Fruit fly (Drosophila melanogaster) whole organism, embryonic: ENCODE measurements around the gene Cyp4d14.
A peak's percentile ranks its signal among the peaks of the same experiment; 100 is the strongest.

Experiments used
- Bgb ChIP-seq: fragments of 200-800 bp; sonication (Bioruptor generic); IDR thresholded peaks from 2 replicates; pipeline ENCODE4 v1.3.6; 2022; ENCODE audit warnings: missing biosample characterization, missing genetic modification characterization; ENCODE audit not compliant: partially characterized antibody
- CG10147 ChIP-seq: fragments of 200-800 bp; sonication (Bioruptor generic); optimal IDR thresholded peaks from 2 replicates; lab custom pipeline; 2019; ENCODE audit warnings: missing biosample characterization, mild to moderate bottlenecking, missing genetic modification characterization, moderate library complexity
- CG1024 ChIP-seq: fragments of 200-800 bp; sonication (Bioruptor generic); IDR thresholded peaks from 2 replicates; pipeline ENCODE4 v1.3.6; 2022; ENCODE audit warnings: missing biosample characterization, missing genetic modification characterization
- CG10431 ChIP-seq: fragments of 200-800 bp; sonication (Bioruptor generic); optimal IDR thresholded peaks from 3 replicates; lab custom pipeline; 2018; ENCODE audit warnings: missing biosample characterization, mild to moderate bottlenecking, missing genetic modification characterization
- CG13123 ChIP-seq: fragments of 200-800 bp; sonication (Bioruptor generic); optimal IDR thresholded peaks from 2 replicates; lab custom pipeline; 2016; ENCODE audit warnings: missing biosample characterization, missing genetic modification characterization
- CG13296 ChIP-seq: fragments of 200-800 bp; sonication (Bioruptor generic); optimal IDR thresholded peaks from 3 replicates; lab custom pipeline; 2018; ENCODE audit warnings: missing biosample characterization, mild to moderate bottlenecking, missing genetic modification characterization
- CG15011 ChIP-seq: fragments of 200-800 bp; sonication (Bioruptor generic); optimal IDR thresholded peaks from 3 replicates; lab custom pipeline; 2018; ENCODE audit warnings: missing biosample characterization, mild to moderate bottlenecking, missing genetic modification characterization
- CG1603 ChIP-seq: fragments of 200-800 bp; sonication (Bioruptor generic); optimal IDR thresholded peaks from 2 replicates; lab custom pipeline; 2019; ENCODE audit warnings: missing biosample characterization, mild to moderate bottlenecking, missing genetic modification characterization, moderate library complexity
- CG17186 ChIP-seq: fragments of 200-800 bp; sonication (Bioruptor generic); optimal IDR thresholded peaks from 3 replicates; lab custom pipeline; 2017; ENCODE audit warnings: missing biosample characterization, missing genetic modification reagents, missing genetic modification characterization
- CG18476 ChIP-seq: fragments of 200-800 bp; sonication (Bioruptor generic); optimal IDR thresholded peaks from 2 replicates; lab custom pipeline; 2016; ENCODE audit warnings: missing biosample characterization, mild to moderate bottlenecking, missing genetic modification characterization
- CG2120 ChIP-seq: fragments of 200-800 bp; sonication (Bioruptor generic); optimal IDR thresholded peaks from 3 replicates; lab custom pipeline; 2016; ENCODE audit warnings: missing biosample characterization, missing genetic modification characterization
- CG3838 ChIP-seq: fragments of 200-800 bp; sonication (Bioruptor generic); optimal IDR thresholded peaks from 3 replicates; lab custom pipeline; 2016; ENCODE audit warnings: missing biosample characterization, missing genetic modification characterization
- CG4424 ChIP-seq: fragments of 200-800 bp; sonication (Bioruptor generic); optimal IDR thresholded peaks from 3 replicates; lab custom pipeline; 2016; ENCODE audit warnings: missing biosample characterization, missing genetic modification characterization
- CG5245 ChIP-seq: fragments of 200-800 bp; sonication (Bioruptor generic); optimal IDR thresholded peaks from 3 replicates; lab custom pipeline; 2016; ENCODE audit warnings: missing biosample characterization, missing genetic modification characterization
- CG7372 ChIP-seq: fragments of 200-800 bp; sonication (Bioruptor generic); IDR thresholded peaks from 2 replicates; pipeline ENCODE4 v1.3.6; 2022; ENCODE audit warnings: missing biosample characterization, missing genetic modification characterization
- CG7556 ChIP-seq: fragments of 200-800 bp; sonication (Bioruptor generic); optimal IDR thresholded peaks from 2 replicates; lab custom pipeline; 2017; ENCODE audit warnings: missing biosample characterization, mild to moderate bottlenecking, missing genetic modification characterization
- CG7963 ChIP-seq: fragments of 200-800 bp; sonication (Bioruptor generic); IDR thresholded peaks from 3 replicates; pipeline ENCODE4 v1.3.6; 2022; ENCODE audit warnings: missing biosample characterization, missing genetic modification characterization; ENCODE audit not compliant: partially characterized antibody
- CG8089 ChIP-seq: fragments of 200-800 bp; sonication (Bioruptor generic); optimal IDR thresholded peaks from 3 replicates; lab custom pipeline; 2016; ENCODE audit warnings: missing biosample characterization, missing genetic modification characterization
- CG8388 ChIP-seq: fragments of 200-800 bp; sonication (Bioruptor generic); optimal IDR thresholded peaks from 2 replicates; lab custom pipeline; 2019; ENCODE audit warnings: missing biosample characterization, mild to moderate bottlenecking, missing genetic modification characterization, moderate library complexity
- CG8944 ChIP-seq: fragments of 200-800 bp; sonication (Bioruptor generic); optimal IDR thresholded peaks from 3 replicates; lab custom pipeline; 2016; ENCODE audit warnings: missing biosample characterization, missing genetic modification characterization
- E2f2 ChIP-seq: fragments of 200-800 bp; sonication (Bioruptor generic); IDR thresholded peaks from 2 replicates; pipeline ENCODE4 v1.3.6; 2022; ENCODE audit warnings: missing biosample characterization, missing genetic modification characterization
- ERR ChIP-seq: fragments of 200-800 bp; sonication (Bioruptor generic); optimal IDR thresholded peaks from 2 replicates; lab custom pipeline; 2016; ENCODE audit warnings: missing biosample characterization, missing genetic modification characterization
- HLH4C ChIP-seq: fragments of 200-800 bp; sonication (Bioruptor generic); IDR thresholded peaks from 3 replicates; pipeline ENCODE4 v1.3.6; 2022; ENCODE audit warnings: missing biosample characterization, missing genetic modification characterization; ENCODE audit not compliant: partially characterized antibody
- HLH54F ChIP-seq: fragments of 200-800 bp; sonication (Bioruptor generic); optimal IDR thresholded peaks from 3 replicates; lab custom pipeline; 2016; ENCODE audit warnings: missing biosample characterization, missing genetic modification characterization
- Hand ChIP-seq: fragments of 200-800 bp; sonication (Bioruptor generic); optimal IDR thresholded peaks from 2 replicates; lab custom pipeline; 2017; ENCODE audit warnings: mild to moderate bottlenecking, missing biosample characterization, missing genetic modification reagents, missing genetic modification characterization
- Hmr ChIP-seq: fragments of 200-800 bp; sonication (Bioruptor generic); optimal IDR thresholded peaks from 3 replicates; lab custom pipeline; 2017; ENCODE audit warnings: mild to moderate bottlenecking, missing biosample characterization, missing genetic modification reagents, missing genetic modification characterization
- Hr3 ChIP-seq: fragments of 200-800 bp; sonication (Bioruptor generic); optimal IDR thresholded peaks from 3 replicates; lab custom pipeline; 2016; ENCODE audit warnings: missing biosample characterization, missing genetic modification characterization
- Lhr ChIP-seq: fragments of 200-800 bp; sonication (Bioruptor generic); optimal IDR thresholded peaks from 3 replicates; lab custom pipeline; 2017; ENCODE audit warnings: mild to moderate bottlenecking, missing biosample characterization, missing genetic modification reagents, missing genetic modification characterization
- Med ChIP-seq: fragments of 200-800 bp; sonication (Bioruptor generic); peaks from one replicate; lab custom pipeline; 2016; ENCODE audit warnings: missing biosample characterization, missing genetic modification characterization, mild to moderate bottlenecking, inconsistent platforms, moderate library complexity
- NC2α ChIP-seq: fragments of 200-800 bp; sonication (Bioruptor generic); optimal IDR thresholded peaks from 2 replicates; lab custom pipeline; 2016; ENCODE audit warnings: missing biosample characterization, missing genetic modification characterization
- NFAT ChIP-seq: fragments of 200-800 bp; sonication (Bioruptor generic); IDR thresholded peaks from 2 replicates; pipeline ENCODE4 v1.3.6; 2022; ENCODE audit warnings: missing biosample characterization, missing genetic modification characterization
- Rfx ChIP-seq: fragments of 200-800 bp; sonication (Bioruptor generic); IDR thresholded peaks from 2 replicates; pipeline ENCODE4 v1.3.6; 2022; ENCODE audit warnings: missing biosample characterization, missing genetic modification characterization
- Rx ChIP-seq: fragments of 200-800 bp; sonication (Bioruptor generic); IDR thresholded peaks from 2 replicates; pipeline ENCODE4 v1.3.6; 2022; ENCODE audit warnings: missing biosample characterization, missing genetic modification characterization
- Side ChIP-seq: fragments of 200-800 bp; sonication (Bioruptor generic); optimal IDR thresholded peaks from 2 replicates; lab custom pipeline; 2016; ENCODE audit warnings: missing biosample characterization, missing genetic modification characterization
- al ChIP-seq: fragments of 200-800 bp; sonication (Bioruptor generic); IDR thresholded peaks from 2 replicates; pipeline ENCODE4 v1.3.6; 2022; ENCODE audit warnings: missing biosample characterization, missing genetic modification characterization
- amos ChIP-seq: fragments of 200-800 bp; sonication (Bioruptor generic); IDR thresholded peaks from 2 replicates; pipeline ENCODE4 v1.3.6; 2022; ENCODE audit warnings: missing biosample characterization, missing genetic modification characterization; ENCODE audit not compliant: partially characterized antibody
- ap ChIP-seq: fragments of 200-800 bp; sonication (Bioruptor generic); IDR thresholded peaks from 2 replicates; pipeline ENCODE4 v1.3.6; 2022; ENCODE audit warnings: missing biosample characterization, missing genetic modification characterization
- az2 ChIP-seq: fragments of 200-800 bp; sonication (Bioruptor generic); optimal IDR thresholded peaks from 3 replicates; lab custom pipeline; 2016; ENCODE audit warnings: missing biosample characterization, missing genetic modification characterization
- cato ChIP-seq: fragments of 200-800 bp; sonication (Bioruptor generic); optimal IDR thresholded peaks from 2 replicates; lab custom pipeline; 2016; ENCODE audit warnings: missing biosample characterization, missing genetic modification characterization, borderline replicate concordance
- cg ChIP-seq: fragments of 200-800 bp; sonication (Bioruptor generic); optimal IDR thresholded peaks from 3 replicates; lab custom pipeline; 2019; ENCODE audit warnings: missing biosample characterization, mild to moderate bottlenecking, missing genetic modification characterization, moderate library complexity
- chm ChIP-seq: fragments of 200-800 bp; sonication (Bioruptor generic); IDR thresholded peaks from 2 replicates; pipeline ENCODE4 v1.3.6; 2022; ENCODE audit warnings: missing biosample characterization, missing genetic modification characterization
- chn ChIP-seq: fragments of 200-800 bp; sonication (Bioruptor generic); optimal IDR thresholded peaks from 2 replicates; lab custom pipeline; 2016; ENCODE audit warnings: missing biosample characterization, missing genetic modification characterization
- lov ChIP-seq, 2 experiments: fragments of 200-800 bp in 1 of 2; fragments of >200 bp in 1 of 2; sonication (Bioruptor generic) in 1 of 2; IDR thresholded peaks in 1 of 2; optimal IDR thresholded peaks in 1 of 2; 2 replicates in 1 of 2; 3 replicates in 1 of 2; pipeline versions ENCODE4 v1.3.6 to Lab custom; 2017 to 2022; ENCODE audit warnings: missing biosample characterization in 1 of 2, missing genetic modification characterization in 1 of 2
- maf-S ChIP-seq: fragments of 200-800 bp; sonication (Bioruptor generic); optimal IDR thresholded peaks from 2 replicates; lab custom pipeline; 2016; ENCODE audit warnings: missing biosample characterization, missing genetic modification characterization
- nerfin-1 ChIP-seq: fragments of 200-800 bp; sonication (Bioruptor generic); optimal IDR thresholded peaks from 3 replicates; lab custom pipeline; 2019; ENCODE audit warnings: missing biosample characterization, mild to moderate bottlenecking, missing genetic modification characterization, moderate library complexity
- schlank ChIP-seq: fragments of 200-800 bp; sonication (Bioruptor generic); optimal IDR thresholded peaks from 2 replicates; lab custom pipeline; 2018; ENCODE audit warnings: missing biosample characterization, mild to moderate bottlenecking, missing genetic modification characterization
- slbo ChIP-seq: fragments of 200-800 bp; sonication (Bioruptor generic); IDR thresholded peaks from 2 replicates; pipeline ENCODE4 v1.3.6; 2022; ENCODE audit warnings: missing biosample characterization, missing genetic modification characterization
- stc ChIP-seq: fragments of 200-800 bp; sonication (Bioruptor generic); IDR thresholded peaks from 2 replicates; pipeline ENCODE4 v1.3.6; 2022; ENCODE audit warnings: missing biosample characterization, missing genetic modification characterization
- tin ChIP-seq: fragments of 200-800 bp; sonication (Bioruptor generic); optimal IDR thresholded peaks from 3 replicates; lab custom pipeline; 2016; ENCODE audit warnings: missing biosample characterization, missing genetic modification characterization
- tio ChIP-seq: fragments of 200-800 bp; sonication (Bioruptor generic); optimal IDR thresholded peaks from 2 replicates; lab custom pipeline; 2017; ENCODE audit warnings: missing biosample characterization, missing genetic modification characterization, inconsistent platforms

Gene Cyp4d14

DNA sequence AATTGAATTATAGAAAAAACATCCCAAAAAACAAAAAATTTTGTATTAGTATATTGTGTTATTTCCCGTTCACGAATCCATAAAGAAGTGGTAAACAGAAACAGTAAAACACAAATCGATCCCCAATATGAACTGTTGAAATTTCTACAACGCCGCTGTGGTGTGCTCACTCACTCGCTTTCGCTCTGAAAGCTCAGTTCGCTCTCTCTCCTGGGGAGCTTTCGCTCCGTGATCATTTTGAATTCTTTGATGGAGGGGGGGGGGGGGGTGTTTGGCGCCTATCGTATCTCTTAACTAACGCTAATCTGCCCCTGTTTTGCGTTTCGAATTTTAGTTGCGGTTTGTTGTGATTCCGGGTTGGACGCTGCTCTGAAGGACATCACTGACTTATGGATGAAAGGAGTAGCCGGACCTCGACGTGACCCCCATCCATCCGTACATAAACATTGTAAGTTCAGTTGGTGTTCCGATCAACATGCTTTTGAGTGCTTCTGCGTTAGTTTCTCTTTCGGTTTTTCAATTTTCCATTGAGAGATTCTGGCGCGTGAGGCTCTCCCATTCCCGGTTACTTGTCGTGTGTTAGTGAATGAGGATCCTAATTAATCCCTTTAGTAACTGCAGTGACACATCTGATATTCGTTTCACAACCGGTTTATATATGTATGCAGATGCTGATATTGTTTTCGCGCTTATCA, 33.8 kb downstream of the Cyp4d14 start, which contains the start of gene D2hgdh (continued):
- TF ChIP-seq CG5245 (GFP tag; lab: Kevin White, UChicago) (no peak), CG8944 (GFP tag; lab: Kevin White, UChicago) (no peak), chn (no peak), Rfx (GFP tag; lab: Robert Waterston, UW) (peak; percentile 60), E2f2 (GFP tag; lab: Robert Waterston, UW) (peak; percentile 42; the same call in 1 of the 2 replicates), CG7372 (no peak), az2 (GFP tag; lab: Kevin White, UChicago) (no peak), CG4424 (GFP tag; lab: Kevin White, UChicago) (no peak), slbo (GFP tag; lab: Robert Waterston, UW) (peak; percentile 49), Med (GFP tag; lab: Kevin White, UChicago) (peak; percentile 79), CG17186 (GFP tag; lab: Kevin White, UChicago) (no peak), al (no peak), tin (GFP tag; lab: Kevin White, UChicago) (no peak), CG8089 (GFP tag; lab: Kevin White, UChicago) (no peak), Hmr (GFP tag; lab: Kevin White, UChicago) (no peak), CG13296 (GFP tag; lab: Kevin White, UChicago) (peak; percentile 2), Hand (GFP tag; lab: Kevin White, UChicago) (no peak), tio (GFP tag; lab: Kevin White, UChicago) (no peak), HLH4C (GFP tag; lab: Robert Waterston, UW) (no peak), CG13123 (no peak), cato (GFP tag; lab: Kevin White, UChicago) (no peak), cg (GFP tag; lab: Kevin White, UChicago) (no peak), CG1024 (GFP tag; lab: Robert Waterston, UW) (no peak), CG7963 (GFP tag; lab: Robert Waterston, UW) (no peak), CG3838 (GFP tag; lab: Kevin White, UChicago) (no peak), NFAT (GFP tag; lab: Robert Waterston, UW) (0 out of 2 replicates have a peak, but pooled peaks have one; percentile 8), ERR (GFP tag; lab: Kevin White, UChicago) (no peak), CG7556 (GFP tag; lab: Kevin White, UChicago) (no peak), nerfin-1 (no peak), CG15011 (no peak), ap (GFP tag; lab: Robert Waterston, UW) (no peak), CG2120 (GFP tag; lab: Kevin White, UChicago) (peak; percentile 60), CG1603 (tag; lab: Kevin White, UChicago) (no peak), NC2α (GFP tag; lab: Kevin White, UChicago) (no peak), CG8388 (no peak), stc (GFP tag; lab: Robert Waterston, UW) (no peak), CG10431 (GFP tag; lab: Kevin White, UChicago) (no peak), Lhr (no peak), Hr3 (no peak), schlank (tag; lab: Kevin White, UChicago) (no peak), Bgb (GFP tag; lab: Robert Waterston, UW) (no peak), Rx (GFP tag; lab: Robert Waterston, UW) (no peak), HLH54F (GFP tag; lab: Kevin White, UChicago) (no peak), amos (GFP tag; lab: Robert Waterston, UW) (peak; percentile 23; the same call in 1 of the 2 replicates), CG18476 (no peak), chm (peak; percentile 10; the same call in 1 of the 2 replicates), CG10147 (no peak), lov (optimal IDR thresholded peaks at IDR 0.05; lab: Kevin White, UChicago) (no peak), lov (GFP tag; IDR thresholded peaks at IDR 0.05; lab: Robert Waterston, UW) (no peak), Side (no peak), maf-S (GFP tag; lab: Kevin White, UChicago) (no peak)
